Worm (Caenorhabditis elegans) whole organism, L2 larva: Measurements from ENCODE around the gene sqv-7.

Experiments used
- C34F6.9 ChIP-seq: fragments of 150-350 bp; optimal IDR thresholded peaks from 2 replicates; lab custom pipeline; 2014; ENCODE audit warnings: missing biosample characterization, missing genetic modification characterization
- F13H6.1 ChIP-seq: sonication (generic microtip); optimal IDR thresholded peaks from 2 replicates; lab custom pipeline; 2016; ENCODE audit warnings: missing genetic modification characterization, missing compliant biosample characterization
- R02D3.7 ChIP-seq: fragments of 150-350 bp; optimal IDR thresholded peaks from 2 replicates; lab custom pipeline; 2014; ENCODE audit warnings: missing biosample characterization, missing genetic modification characterization
- Y55F3AM.14 ChIP-seq: fragments of 200-800 bp; sonication (Bioruptor generic); optimal IDR thresholded peaks from 2 replicates; lab custom pipeline; 2018; ENCODE audit warnings: mild to moderate bottlenecking, missing genetic modification characterization, missing compliant biosample characterization
- ZK546.5 ChIP-seq: sonication (generic microtip); optimal IDR thresholded peaks from 2 replicates; lab custom pipeline; 2017; ENCODE audit warnings: missing biosample characterization, missing genetic modification characterization
- alr-1 ChIP-seq: fragments of 150-350 bp; optimal IDR thresholded peaks from 2 replicates; lab custom pipeline; 2014; ENCODE audit warnings: missing biosample characterization, missing genetic modification characterization
- aly-2 ChIP-seq: fragments of 150-350 bp; optimal IDR thresholded peaks from 2 replicates; lab custom pipeline; 2014; ENCODE audit warnings: missing biosample characterization, missing genetic modification characterization
- ama-1 ChIP-seq: fragments of 150-350 bp; optimal IDR thresholded peaks from 2 replicates; lab custom pipeline; 2018; ENCODE audit warnings: inconsistent platforms
- blmp-1 ChIP-seq: sonication (generic microtip); optimal IDR thresholded peaks from 2 replicates; lab custom pipeline; 2017; ENCODE audit warnings: missing genetic modification characterization, mild to moderate bottlenecking, missing compliant biosample characterization, antibody characterized with exemption, moderate library complexity; ENCODE audit not compliant: insufficient read depth
- ceh-82 ChIP-seq: fragments of 150-350 bp; optimal IDR thresholded peaks from 2 replicates; lab custom pipeline; 2014; ENCODE audit warnings: missing biosample characterization, missing genetic modification characterization
- crh-2 ChIP-seq: sonication (generic microtip); optimal IDR thresholded peaks from 2 replicates; lab custom pipeline; 2017; ENCODE audit warnings: missing biosample characterization, missing genetic modification characterization
- dmd-4 ChIP-seq: sonication (generic microtip); optimal IDR thresholded peaks from 2 replicates; lab custom pipeline; 2017; ENCODE audit warnings: missing biosample characterization, missing genetic modification characterization
- egl-27 ChIP-seq: sonication (generic microtip); optimal IDR thresholded peaks from 3 replicates; lab custom pipeline; 2017; ENCODE audit warnings: missing biosample characterization, missing genetic modification reagents, missing genetic modification characterization
- elt-1 ChIP-seq: fragments of 150-350 bp; optimal IDR thresholded peaks from 2 replicates; lab custom pipeline; 2014; ENCODE audit warnings: missing biosample characterization, missing genetic modification characterization
- elt-3 ChIP-seq: sonication (generic microtip); optimal IDR thresholded peaks from 2 replicates; lab custom pipeline; 2017; ENCODE audit warnings: missing biosample characterization, missing genetic modification characterization
- fos-1 ChIP-seq: fragments of 150-350 bp; optimal IDR thresholded peaks from 2 replicates; lab custom pipeline; 2014; ENCODE audit warnings: missing biosample characterization, missing genetic modification characterization
- gmeb-1 ChIP-seq: fragments of 150-350 bp; optimal IDR thresholded peaks from 2 replicates; lab custom pipeline; 2014; ENCODE audit warnings: missing biosample characterization, missing genetic modification characterization
- lin-13 ChIP-seq: fragments of 150-350 bp; optimal IDR thresholded peaks from 2 replicates; lab custom pipeline; 2014; ENCODE audit warnings: missing biosample characterization, missing genetic modification reagents, missing genetic modification characterization
- lsy-2 ChIP-seq, 2 experiments: fragments of 150-350 bp in 1 of 2; sonication (generic microtip) in 1 of 2; optimal IDR thresholded peaks; 2 replicates each; lab custom pipeline; 2014 to 2017; ENCODE audit warnings: missing biosample characterization in 2 of 2, missing genetic modification characterization in 2 of 2
- mab-5 ChIP-seq: fragments of 150-350 bp; optimal IDR thresholded peaks from 2 replicates; lab custom pipeline; 2014; ENCODE audit warnings: missing biosample characterization, missing genetic modification characterization
- mdl-1 ChIP-seq, 2 experiments: fragments of 150-350 bp in 1 of 2; sonication (generic microtip) in 1 of 2; optimal IDR thresholded peaks; 2 replicates each; lab custom pipeline; 2017; ENCODE audit warnings: missing biosample characterization in 2 of 2, missing genetic modification characterization in 2 of 2
- nhr-10 ChIP-seq: sonication (generic microtip); optimal IDR thresholded peaks from 2 replicates; lab custom pipeline; 2017; ENCODE audit warnings: missing biosample characterization, missing genetic modification characterization
- nhr-129 ChIP-seq: fragments of 150-350 bp; optimal IDR thresholded peaks from 2 replicates; lab custom pipeline; 2014; ENCODE audit warnings: missing biosample characterization, missing genetic modification characterization
- nhr-21 ChIP-seq: fragments of 150-350 bp; optimal IDR thresholded peaks from 2 replicates; lab custom pipeline; 2014; ENCODE audit warnings: missing biosample characterization, missing genetic modification characterization
- nhr-23 ChIP-seq: fragments of 150-350 bp; optimal IDR thresholded peaks from 2 replicates; lab custom pipeline; 2014; ENCODE audit warnings: missing biosample characterization, missing genetic modification reagents, missing genetic modification characterization
- nhr-25 ChIP-seq: fragments of 150-350 bp; sonication (generic microtip); optimal IDR thresholded peaks from 3 replicates; lab custom pipeline; 2014; ENCODE audit warnings: missing biosample characterization, missing genetic modification characterization
- nhr-6 ChIP-seq: fragments of 150-350 bp; optimal IDR thresholded peaks from 2 replicates; lab custom pipeline; 2014; ENCODE audit warnings: missing biosample characterization, missing genetic modification characterization
- nhr-77 ChIP-seq: fragments of 150-350 bp; optimal IDR thresholded peaks from 2 replicates; lab custom pipeline; 2014; ENCODE audit warnings: missing biosample characterization, missing genetic modification characterization
- peb-1 ChIP-seq: fragments of 150-350 bp; optimal IDR thresholded peaks from 2 replicates; lab custom pipeline; 2014; ENCODE audit warnings: missing biosample characterization, missing genetic modification characterization
- sem-4 ChIP-seq: fragments of 150-350 bp; optimal IDR thresholded peaks from 2 replicates; lab custom pipeline; 2014; ENCODE audit warnings: missing biosample characterization, missing genetic modification reagents, missing genetic modification characterization
- skn-1 ChIP-seq: sonication (generic microtip); optimal IDR thresholded peaks from 2 replicates; lab custom pipeline; 2017; ENCODE audit warnings: missing biosample characterization, missing genetic modification characterization
- sma-3 ChIP-seq: sonication (generic microtip); optimal IDR thresholded peaks from 2 replicates; lab custom pipeline; 2016; ENCODE audit warnings: missing genetic modification reagents, missing genetic modification characterization, missing compliant biosample characterization
- sma-9 ChIP-seq, 2 experiments: fragments of 150-350 bp in 1 of 2; sonication (generic microtip) in 1 of 2; optimal IDR thresholded peaks; 2 replicates each; lab custom pipeline; 2014 to 2016; ENCODE audit warnings: missing genetic modification characterization in 2 of 2, mild to moderate bottlenecking in 1 of 2, missing biosample characterization in 1 of 2, missing compliant biosample characterization in 1 of 2, missing genetic modification reagents in 1 of 2, moderate library complexity in 1 of 2
- snpc-4 ChIP-seq: fragments of 150-350 bp; optimal IDR thresholded peaks from 2 replicates; lab custom pipeline; 2014; ENCODE audit warnings: missing biosample characterization, missing genetic modification characterization
- unc-39 ChIP-seq: fragments of 150-350 bp; optimal IDR thresholded peaks from 2 replicates; lab custom pipeline; 2014; ENCODE audit warnings: missing biosample characterization, missing genetic modification characterization
- unc-55 ChIP-seq: fragments of 150-350 bp; sonication (generic microtip); optimal IDR thresholded peaks from 3 replicates; lab custom pipeline; 2014; ENCODE audit warnings: missing biosample characterization, missing genetic modification reagents, missing genetic modification characterization
- unc-62 ChIP-seq: fragments of 150-350 bp; optimal IDR thresholded peaks from 2 replicates; lab custom pipeline; 2014; ENCODE audit warnings: missing biosample characterization, missing genetic modification reagents, missing genetic modification characterization
- zag-1 ChIP-seq: fragments of 150-350 bp; optimal IDR thresholded peaks from 2 replicates; lab custom pipeline; 2014; ENCODE audit warnings: missing biosample characterization, missing genetic modification characterization
- ztf-11 ChIP-seq: sonication (generic microtip); optimal IDR thresholded peaks from 2 replicates; lab custom pipeline; 2017; ENCODE audit warnings: missing biosample characterization, missing genetic modification characterization
- ztf-4 ChIP-seq: fragments of 150-350 bp; optimal IDR thresholded peaks from 2 replicates; lab custom pipeline; 2014; ENCODE audit warnings: missing biosample characterization, missing genetic modification characterization

The sqv-7 gene

DNA sequence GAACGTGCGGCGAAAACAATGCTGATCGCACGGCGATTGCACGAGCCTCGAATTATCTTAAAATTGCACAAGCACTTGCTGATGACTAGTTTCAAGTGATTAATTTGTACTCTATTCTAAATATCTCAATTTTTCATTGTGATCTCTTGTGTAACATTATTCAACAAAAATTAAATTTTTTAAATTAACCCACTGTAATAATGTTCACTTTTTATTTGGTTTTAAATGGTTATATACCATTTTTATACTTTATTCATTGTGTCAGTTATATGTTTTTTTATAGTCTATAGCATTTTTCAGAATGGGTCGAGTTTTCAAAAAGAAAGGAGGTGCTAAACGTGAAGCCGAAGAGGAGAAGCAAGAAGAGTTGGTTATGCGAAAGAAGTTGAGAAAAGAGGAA lies 41.2 kb upstream of the sqv-7 start, which contains the start of gene ZK1127.4:
TSS of gene ZK1127.4 (plus strand) at position 301 of the 400 bp plus-strand sequence.
- TF ChIP-seq F13H6.1 (no peak), lsy-2 (tag; optimal IDR thresholded peaks at IDR 0.05; lab: Kevin White, UChicago) (no peak), ceh-82 (no peak), egl-27 (no peak), mab-5 (tag; lab: Kevin White, UChicago) (no peak), zag-1 (tag; lab: Kevin White, UChicago) (no peak), skn-1 (tag; lab: Kevin White, UChicago) (no peak), ama-1 (lab: Kevin White, UChicago) (no peak), ztf-4 (tag; lab: Kevin White, UChicago) (no peak), ztf-11 (tag; lab: Kevin White, UChicago) (no peak), alr-1 (no peak), elt-3 (no peak), blmp-1 (tag; lab: Kevin White, UChicago) (no peak), ZK546.5 (tag; lab: Kevin White, UChicago) (no peak), crh-2 (tag; lab: Kevin White, UChicago) (no peak), nhr-6 (tag; lab: Kevin White, UChicago) (no peak), R02D3.7 (no peak)
- TF ChIP-seq, all 48 proteins: peak for 0

ce11 chrII:7053001-7053400 lies 40.5 kb upstream of the sqv-7 start, which contains the start of gene ZK1127.13:
ZK1127.13 (plus strand) TSS chrII:7053301.
- TF ChIP-seq nhr-129 (tag; lab: Kevin White, UChicago) (no peak), nhr-21 (tag; lab: Kevin White, UChicago) (no peak), fos-1 (tag; lab: Kevin White, UChicago) (no peak), lsy-2 (tag; optimal IDR thresholded peaks at IDR 0.05; lab: Kevin White, UChicago) (no peak), zag-1 (tag; lab: Kevin White, UChicago) (no peak), blmp-1 (tag; lab: Kevin White, UChicago) (no peak), sem-4 (tag; lab: Kevin White, UChicago) (no peak), ZK546.5 (tag; lab: Kevin White, UChicago) (no peak), sma-3 (GFP tag; lab: Kevin White, UChicago) (no peak), gmeb-1 (tag; lab: Kevin White, UChicago) (no peak), unc-55 (GFP tag; lab: Kevin White, UChicago) (no peak), dmd-4 (tag; lab: Kevin White, UChicago) (no peak), F13H6.1 (no peak), crh-2 (tag; lab: Kevin White, UChicago) (no peak), egl-27 (no peak), elt-3 (no peak), aly-2 (tag; lab: Kevin White, UChicago) (no peak), ztf-4 (tag; lab: Kevin White, UChicago) (no peak)

DNA sequence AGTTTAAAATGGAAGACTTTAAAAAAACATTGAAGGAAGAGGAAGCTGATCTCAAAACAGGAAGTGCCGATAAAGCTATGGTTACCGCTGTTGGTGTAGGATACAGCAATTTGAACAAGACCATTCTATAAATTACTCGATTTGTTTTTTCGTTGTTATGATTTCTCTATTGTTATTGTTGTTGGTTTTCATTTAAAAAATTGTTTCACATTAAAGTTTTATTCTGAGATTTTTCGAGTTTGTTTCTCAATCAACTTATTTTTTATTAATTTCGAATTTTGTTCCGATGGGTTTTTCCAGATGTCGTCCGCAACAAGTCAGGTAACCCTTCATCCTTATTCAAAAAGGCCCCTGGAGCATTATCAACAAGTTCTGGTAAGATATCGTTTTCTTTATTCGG lies 39.3 kb upstream of the sqv-7 start, which contains the start of gene ZK1127.12:
TSS of gene ZK1127.12 (plus strand) at position 301 of the 400 bp plus-strand sequence.
- no peak for TF ChIP-seq nhr-77 (tag; lab: Kevin White, UChicago)
- no peak for TF ChIP-seq ZK546.5 (tag; lab: Kevin White, UChicago)
- no peak for TF ChIP-seq ama-1 (lab: Kevin White, UChicago)
- TF ChIP-seq peb-1 (tag; lab: Kevin White, UChicago), result no peak
- no peak for TF ChIP-seq elt-1 (tag; lab: Kevin White, UChicago)
- TF ChIP-seq R02D3.7, result no peak
- TF ChIP-seq unc-39 (tag; lab: Kevin White, UChicago), result no peak
- TF ChIP-seq nhr-21 (tag; lab: Kevin White, UChicago), result no peak
- TF ChIP-seq elt-3, result no peak
- TF ChIP-seq nhr-23 (tag; lab: Kevin White, UChicago), result no peak
- TF ChIP-seq nhr-10 (tag; lab: Kevin White, UChicago), result no peak
- TF ChIP-seq ztf-11 (tag; lab: Kevin White, UChicago), result no peak
- no peak for TF ChIP-seq sma-3 (GFP tag; lab: Kevin White, UChicago)
- TF ChIP-seq nhr-25 (tag; lab: Kevin White, UChicago), result no peak
- no peak for TF ChIP-seq zag-1 (tag; lab: Kevin White, UChicago)
- TF ChIP-seq, all 48 proteins: peak for 0

DNA sequence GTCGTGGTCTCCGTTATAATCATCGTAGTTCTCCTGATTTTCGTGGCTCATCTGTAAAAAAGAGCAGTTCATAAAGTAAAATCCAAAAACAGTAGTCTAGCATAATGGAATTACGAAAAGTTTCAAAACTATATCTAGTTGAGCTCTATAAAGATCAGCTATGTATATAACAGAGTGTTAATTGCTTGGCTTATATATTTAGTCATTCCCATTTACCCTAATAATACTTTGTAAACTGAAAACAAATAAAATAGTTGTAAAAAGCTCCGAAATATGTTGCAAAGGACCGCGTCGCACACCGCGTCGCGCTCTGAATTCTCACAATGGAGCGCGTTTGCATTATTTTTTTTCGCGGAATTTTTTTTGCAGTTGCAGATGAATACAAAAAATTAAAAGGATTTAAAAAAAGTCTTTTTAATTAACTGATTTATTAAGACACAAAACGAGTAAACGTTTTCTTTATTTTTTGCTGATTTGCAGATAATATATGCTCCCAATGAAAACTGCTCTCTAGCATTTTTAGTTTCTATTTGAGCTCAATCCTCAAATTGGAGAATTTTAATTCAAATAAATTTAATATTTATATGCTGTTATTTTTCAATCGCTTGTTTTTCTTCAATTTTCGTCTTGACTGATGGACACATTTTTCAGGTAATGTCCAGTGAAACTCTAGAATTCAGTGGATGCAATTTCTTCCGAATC lies 37.7 kb upstream of the sqv-7 start, which contains the start of the genes tcer-1 and ZK1127.5:
TSS of gene tcer-1 (minus strand) at position 51 of the 702 bp plus-strand sequence.
TSS of gene ZK1127.5 (plus strand) at position 652 of the 702 bp plus-strand sequence.
- peak; percentile 41 for TF ChIP-seq sem-4 (tag; lab: Kevin White, UChicago)
- TF ChIP-seq sma-9 (GFP tag; optimal IDR thresholded peaks at IDR 0.05; lab: Kevin White, UChicago), result peak; percentile 4
- TF ChIP-seq sma-9 (tag; optimal IDR thresholded peaks at IDR 0.05; lab: Kevin White, UChicago), result no peak
- TF ChIP-seq nhr-129 (tag; lab: Kevin White, UChicago), result peak; percentile 44
- TF ChIP-seq fos-1 (tag; lab: Kevin White, UChicago), result peak; percentile 1
- peak; percentile 28 for TF ChIP-seq sma-3 (GFP tag; lab: Kevin White, UChicago)
- peak; percentile 40 for TF ChIP-seq snpc-4 (tag; lab: Kevin White, UChicago)
- peak in 1 of 2 experiments; percentile 70 for TF ChIP-seq lsy-2 (tag; optimal IDR thresholded peaks at IDR 0.05; lab: Kevin White, UChicago)
- no peak for TF ChIP-seq ceh-82
- TF ChIP-seq unc-62 (GFP tag; lab: Kevin White, UChicago), result no peak
- TF ChIP-seq gmeb-1 (tag; lab: Kevin White, UChicago), result peak; percentile 55
- no peak for TF ChIP-seq mdl-1 (tag; optimal IDR thresholded peaks at IDR 0.05; lab: Kevin White, UChicago)
- no peak for TF ChIP-seq Y55F3AM.14 (GFP tag; lab: Kevin White, UChicago)
- peak; percentile 89 for TF ChIP-seq C34F6.9 (tag; lab: Kevin White, UChicago)
- peak; percentile 44 for TF ChIP-seq lin-13 (GFP tag; lab: Kevin White, UChicago)
- peak; percentile 69 for TF ChIP-seq unc-55 (GFP tag; lab: Kevin White, UChicago)
- peak; percentile 32 for TF ChIP-seq crh-2 (tag; lab: Kevin White, UChicago)
- peak; percentile 38 for TF ChIP-seq F13H6.1
- TF ChIP-seq, all 48 proteins: peak for 13
